Fruit fly (Drosophila melanogaster): ENCODE measurements around the gene CG31909.

The CG31909 gene

DNA sequence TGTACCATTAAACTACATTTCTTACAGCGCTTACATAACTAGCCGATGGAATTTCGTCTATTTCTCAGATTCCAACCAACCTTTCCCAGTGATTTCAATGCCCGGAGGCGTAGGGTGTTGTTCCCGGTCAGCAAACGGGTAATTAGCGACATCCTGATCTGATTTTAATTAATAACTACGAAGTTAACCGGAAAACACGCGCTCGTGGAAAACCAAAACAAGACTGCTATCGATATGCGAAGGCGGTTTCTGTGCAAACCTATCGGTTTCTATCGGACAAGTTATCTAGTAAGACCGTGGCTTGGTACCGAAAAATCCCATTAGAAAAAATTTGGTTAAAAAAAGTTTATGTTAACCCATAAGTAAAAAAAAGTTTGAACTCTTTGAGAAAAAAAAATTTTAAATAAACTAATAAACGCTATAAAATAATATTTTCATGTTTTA is 34.5 kb upstream of the CG31909 start, which contains the start of gene mEFG1 (continued):
- no peak for TF ChIP-seq pita (GFP tag; optimal IDR thresholded peaks at IDR 0.05)
- no peak for TF ChIP-seq CrebB (tag; optimal IDR thresholded peaks at IDR 0.05)
- no peak for TF ChIP-seq Sry-β (GFP tag; optimal IDR thresholded peaks at IDR 0.05)
- peak; percentile 74; the same call in 1 of the 4 replicates for TF ChIP-seq chinmo (GFP tag; IDR thresholded peaks at IDR 0.05; ENCODE audit: partially characterized antibody)
- no peak for TF ChIP-seq bowl (GFP tag; IDR thresholded peaks at IDR 0.05)
- no peak for TF ChIP-seq kni (GFP tag; optimal IDR thresholded peaks at IDR 0.05)
- TF ChIP-seq CG9727 (GFP tag; optimal IDR thresholded peaks at IDR 0.05), result no peak
- no peak for TF ChIP-seq CG11093 (GFP tag; IDR thresholded peaks at IDR 0.05)
- no peak for TF ChIP-seq btn (GFP tag; optimal IDR thresholded peaks at IDR 0.05)
- TF ChIP-seq HmgD (GFP tag; optimal IDR thresholded peaks at IDR 0.05), result no peak
- TF ChIP-seq ato (GFP tag; IDR thresholded peaks at IDR 0.05; ENCODE audit: partially characterized antibody), result peak; percentile 79; the same call in 1 of the 2 replicates
- TF ChIP-seq CG7963 (GFP tag; IDR thresholded peaks at IDR 0.05; ENCODE audit: partially characterized antibody), result peak; percentile 80
- TF ChIP-seq ab (GFP tag; optimal IDR thresholded peaks at IDR 0.05), result no peak
- TF ChIP-seq CHES-1-like (GFP tag; optimal IDR thresholded peaks at IDR 0.05), result no peak
- TF ChIP-seq CG11085 (GFP tag; IDR thresholded peaks at IDR 0.05), result no peak
- TF ChIP-seq CG9932 (GFP tag; IDR thresholded peaks at IDR 0.05), result no peak
- peak; percentile 5 for TF ChIP-seq Hmr (GFP tag; optimal IDR thresholded peaks at IDR 0.05)
- peak; percentile 83 for TF ChIP-seq Dll (GFP tag; IDR thresholded peaks at IDR 0.05; ENCODE audit: partially characterized antibody)
- TF ChIP-seq CG34376 (GFP tag; optimal IDR thresholded peaks at IDR 0.05), result no peak
- TF ChIP-seq CG11723 (GFP tag; optimal IDR thresholded peaks at IDR 0.05), result no peak
- no peak for TF ChIP-seq Sox102F (GFP tag; optimal IDR thresholded peaks at IDR 0.05)
- TF ChIP-seq Camta (GFP tag; optimal IDR thresholded peaks at IDR 0.05), result no peak
- TF ChIP-seq CG12219 (GFP tag; optimal IDR thresholded peaks at IDR 0.05), result no peak
- TF ChIP-seq CG14965 (GFP tag; optimal IDR thresholded peaks at IDR 0.05; ENCODE audit: borderline replicate concordance), result no peak
- TF ChIP-seq dysf (GFP tag; IDR thresholded peaks at IDR 0.05), result no peak
- TF ChIP-seq CG11398 (GFP tag; optimal IDR thresholded peaks at IDR 0.05), result no peak
- TF ChIP-seq CG5953 (GFP tag; IDR thresholded peaks at IDR 0.05), result no peak
- TF ChIP-seq CG13775 (GFP tag; optimal IDR thresholded peaks at IDR 0.05), result no peak
- no peak for TF ChIP-seq CG6765 (GFP tag; optimal IDR thresholded peaks at IDR 0.05)
- peak; percentile 34 for TF ChIP-seq Sry-δ (GFP tag; optimal IDR thresholded peaks at IDR 0.05)
- TF ChIP-seq CG14014 (GFP tag; IDR thresholded peaks at IDR 0.05), result no peak
- no peak for TF ChIP-seq CG9609 (GFP tag; optimal IDR thresholded peaks at IDR 0.05)
- TF ChIP-seq cwo (GFP tag; optimal IDR thresholded peaks at IDR 0.05), result no peak
- peak; percentile 66; the same call in 1 of the 3 replicates for TF ChIP-seq hb (GFP tag; IDR thresholded peaks at IDR 0.05; ENCODE audit: partially characterized antibody)
- TF ChIP-seq ac (GFP tag; optimal IDR thresholded peaks at IDR 0.05), result no peak
- TF ChIP-seq B-H2 (GFP tag; optimal IDR thresholded peaks at IDR 0.05), result no peak
- TF ChIP-seq CG4730 (GFP tag; IDR thresholded peaks at IDR 0.05), result no peak
- TF ChIP-seq CG7786 (GFP tag; optimal IDR thresholded peaks at IDR 0.05), result no peak
- no peak for TF ChIP-seq Ets65A (GFP tag)
- TF ChIP-seq caup (GFP tag; optimal IDR thresholded peaks at IDR 0.05; ENCODE audit: severe bottlenecking), result no peak
- TF ChIP-seq CG12942 (GFP tag; optimal IDR thresholded peaks at IDR 0.05), result no peak
- no peak for TF ChIP-seq Myb (GFP tag; optimal IDR thresholded peaks at IDR 0.05)
- TF ChIP-seq ATbp (GFP tag; optimal IDR thresholded peaks at IDR 0.05), result no peak
- TF ChIP-seq Hsf (GFP tag; optimal IDR thresholded peaks at IDR 0.05), result no peak
- TF ChIP-seq CG6654 (GFP tag; optimal IDR thresholded peaks at IDR 0.05), result no peak
- TF ChIP-seq Doc3 (GFP tag; IDR thresholded peaks at IDR 0.05; ENCODE audit: partially characterized antibody), result peak; percentile 64
- no peak for TF ChIP-seq CG1529 (GFP tag; optimal IDR thresholded peaks at IDR 0.05)
- TF ChIP-seq ranshi (GFP tag; IDR thresholded peaks at IDR 0.05), result no peak
- no peak for TF ChIP-seq ro (GFP tag; IDR thresholded peaks at IDR 0.05)
- no peak for TF ChIP-seq ERR (GFP tag; optimal IDR thresholded peaks at IDR 0.05)
- no peak for TF ChIP-seq CG18619 (GFP tag; optimal IDR thresholded peaks at IDR 0.05)
